Worm (Caenorhabditis elegans) whole organism, dauer: ENCODE results near the gene ilkp-1.

Source experiments
- unc-62 ChIP-seq: sonication (generic microtip); optimal IDR thresholded peaks from 2 replicates; lab custom pipeline; 2017; ENCODE audit warnings: missing biosample characterization, missing genetic modification reagents, missing genetic modification characterization

The ilkp-1 gene

ce11 chrII:11091577-11091976 is 41.5 kb downstream of the ilkp-1 start:
- no peak for TF ChIP-seq unc-62 (GFP tag; lab: Kevin White, UChicago)

- TF ChIP-seq unc-62 (GFP tag; lab: Kevin White, UChicago) = no peak
These were observed 42.4 kb downstream of the ilkp-1 start, which contains the start of gene rpl-42 for ce11 chrII:11092413-11092812. rpl-42 (plus strand) TSS chrII:11092713.

- TF ChIP-seq unc-62 (GFP tag; lab: Kevin White, UChicago) = no peak
These were observed 44.4 kb downstream of the ilkp-1 start for ce11 chrII:11094431-11094830.

- no peak for TF ChIP-seq unc-62 (GFP tag; lab: Kevin White, UChicago)
These were observed 46.2 kb downstream of the ilkp-1 start, which contains the start of gene nbs-1 for ce11 chrII:11096233-11096632. nbs-1 (minus strand) TSS chrII:11096478.

- TF ChIP-seq unc-62 (GFP tag; lab: Kevin White, UChicago) = no peak
These were observed 47.3 kb downstream of the ilkp-1 start, which contains the start of the genes rpl-36.A and nuo-1 for ce11 chrII:11097154-11097887. rpl-36.A (minus strand) TSS chrII:11097204. nuo-1 (plus strand) TSS chrII:11097837.

- TF ChIP-seq unc-62 (GFP tag; lab: Kevin White, UChicago) = no peak
These were observed 49.8 kb downstream of the ilkp-1 start, which contains the start of gene C09H10.4 for ce11 chrII:11099841-11100240. C09H10.4 (plus strand) TSS chrII:11100141.

ce11 chrII:11101171-11101570 is 51.1 kb downstream of the ilkp-1 start:
- TF ChIP-seq unc-62 (GFP tag; lab: Kevin White, UChicago) = no peak

- no peak for TF ChIP-seq unc-62 (GFP tag; lab: Kevin White, UChicago)
These were observed 53.0 kb downstream of the ilkp-1 start for ce11 chrII:11103052-11103451.

- TF ChIP-seq unc-62 (GFP tag; lab: Kevin White, UChicago) = no peak
These were observed 53.6 kb downstream of the ilkp-1 start, which contains the start of gene C09H10.5 for ce11 chrII:11103657-11104056. C09H10.5 (minus strand) TSS chrII:11103757.

ce11 chrII:11104162-11104561 is 54.1 kb downstream of the ilkp-1 start, which contains the start of gene C09H10.9:
C09H10.9 (plus strand) TSS chrII:11104462.
- TF ChIP-seq unc-62 (GFP tag; lab: Kevin White, UChicago) = no peak

- TF ChIP-seq unc-62 (GFP tag; lab: Kevin White, UChicago) = no peak
These were observed 56.1 kb downstream of the ilkp-1 start, which contains the start of gene nasp-1 for ce11 chrII:11105981-11106711. nasp-1 (plus strand) TSS chrII:11106612.
